Fruit fly (Drosophila melanogaster) whole organism, embryonic: ENCODE measurements around the gene CG34384.
A peak's percentile ranks its signal among the peaks of the same experiment; 100 is the strongest.

Experiments
- Ada2b ChIP-seq: fragments of 200-800 bp; sonication (Bioruptor generic); IDR thresholded peaks from 2 replicates; pipeline ENCODE4 v1.3.6; 2022; ENCODE audit warnings: missing biosample characterization, missing genetic modification characterization
- BEAF-32 ChIP-seq: fragments of 200-800 bp; sonication (Bioruptor generic); optimal IDR thresholded peaks from 3 replicates; lab custom pipeline; 2017; ENCODE audit warnings: missing biosample characterization, missing genetic modification characterization, mild to moderate bottlenecking, moderate library complexity, missing genetic modification reagents
- BtbVII ChIP-seq: fragments of 200-800 bp; sonication (Bioruptor generic); optimal IDR thresholded peaks from 3 replicates; lab custom pipeline; 2017; ENCODE audit warnings: missing biosample characterization, mild to moderate bottlenecking, missing genetic modification characterization
- CG14014 ChIP-seq: fragments of 200-800 bp; sonication (Bioruptor generic); IDR thresholded peaks from 2 replicates; pipeline ENCODE4 v1.3.6; 2022; ENCODE audit warnings: missing biosample characterization, missing genetic modification characterization
- CG18262 ChIP-seq: fragments of 200-800 bp; optimal IDR thresholded peaks from 3 replicates; lab custom pipeline; 2019; ENCODE audit warnings: missing biosample characterization, mild to moderate bottlenecking, missing genetic modification characterization, moderate library complexity
- CG18599 ChIP-seq: fragments of 200-800 bp; sonication (Bioruptor generic); optimal IDR thresholded peaks from 3 replicates; lab custom pipeline; 2017; ENCODE audit warnings: missing biosample characterization, missing genetic modification characterization, mild to moderate bottlenecking, moderate library complexity, missing genetic modification reagents
- CG2202 ChIP-seq: fragments of 200-800 bp; sonication (Bioruptor generic); optimal IDR thresholded peaks from 2 replicates; lab custom pipeline; 2018; ENCODE audit warnings: missing biosample characterization, mild to moderate bottlenecking, missing genetic modification characterization
- CG32532 ChIP-seq: fragments of 200-800 bp; sonication (Bioruptor generic); IDR thresholded peaks from 2 replicates; pipeline ENCODE4 v1.3.6; 2022; ENCODE audit warnings: missing biosample characterization, missing genetic modification characterization
- CG33213 ChIP-seq: fragments of 200-800 bp; sonication (Bioruptor generic); optimal IDR thresholded peaks from 3 replicates; lab custom pipeline; 2016; ENCODE audit warnings: missing biosample characterization, missing genetic modification characterization
- CG34224 ChIP-seq: fragments of 200-800 bp; sonication (Bioruptor generic); IDR thresholded peaks from 3 replicates; pipeline ENCODE4 v1.3.6; 2022; ENCODE audit warnings: missing biosample characterization, missing genetic modification characterization; ENCODE audit not compliant: partially characterized antibody
- CG34376 ChIP-seq: fragments of 200-800 bp; sonication (Bioruptor generic); optimal IDR thresholded peaks from 2 replicates; lab custom pipeline; 2018; ENCODE audit warnings: missing biosample characterization, mild to moderate bottlenecking, missing genetic modification characterization
- CG3726 ChIP-seq: fragments of 200-800 bp; sonication (Bioruptor generic); IDR thresholded peaks from 3 replicates; pipeline ENCODE4, ENCODE4 v1.3.6; 2022; ENCODE audit warnings: missing biosample characterization, missing genetic modification characterization
- CG6654 ChIP-seq: fragments of 200-800 bp; sonication (Bioruptor generic); optimal IDR thresholded peaks from 2 replicates; lab custom pipeline; 2017; ENCODE audit warnings: missing biosample characterization, mild to moderate bottlenecking, missing genetic modification characterization
- CG9876 ChIP-seq: fragments of 200-800 bp; sonication (Bioruptor generic); optimal IDR thresholded peaks from 2 replicates; lab custom pipeline; 2016; ENCODE audit warnings: missing biosample characterization, missing genetic modification characterization
- Dbx ChIP-seq: fragments of 200-800 bp; sonication (Bioruptor generic); IDR thresholded peaks from 3 replicates; pipeline ENCODE4 v1.3.6; 2022; ENCODE audit warnings: missing biosample characterization, missing genetic modification characterization
- Drgx ChIP-seq: fragments of 200-800 bp; sonication (Bioruptor generic); IDR thresholded peaks from 2 replicates; pipeline ENCODE4 v1.3.6; 2022; ENCODE audit warnings: missing biosample characterization, missing genetic modification characterization
- GATAe ChIP-seq: fragments of 200-800 bp; sonication (Bioruptor generic); conservative IDR thresholded peaks from 2 replicates; pipeline ENCODE4 v1.3.6; 2022; ENCODE audit warnings: missing biosample characterization, missing genetic modification characterization
- Hey ChIP-seq: fragments of 200-800 bp; sonication (Bioruptor generic); optimal IDR thresholded peaks from 3 replicates; lab custom pipeline; 2018; ENCODE audit warnings: missing biosample characterization, mild to moderate bottlenecking, missing genetic modification characterization
- HmgZ ChIP-seq: fragments of 200-800 bp; sonication (Bioruptor generic); optimal IDR thresholded peaks from 2 replicates; lab custom pipeline; 2018; ENCODE audit warnings: missing biosample characterization, mild to moderate bottlenecking, missing genetic modification characterization
- Lim3 ChIP-seq: fragments of 200-800 bp; sonication (Bioruptor generic); IDR thresholded peaks from 2 replicates; pipeline ENCODE4 v1.3.6; 2022; ENCODE audit warnings: missing biosample characterization, missing genetic modification characterization
- NFAT ChIP-seq: fragments of 200-800 bp; sonication (Bioruptor generic); IDR thresholded peaks from 2 replicates; pipeline ENCODE4 v1.3.6; 2022; ENCODE audit warnings: missing biosample characterization, missing genetic modification characterization
- Neu2 ChIP-seq: fragments of 200-800 bp; sonication (Bioruptor generic); optimal IDR thresholded peaks from 3 replicates; lab custom pipeline; 2016; ENCODE audit warnings: missing biosample characterization, missing genetic modification characterization, borderline replicate concordance
- Pdp1 ChIP-seq, 2 experiments: fragments of 200-800 bp; sonication (Bioruptor generic); optimal IDR thresholded peaks; 3 replicates each; lab custom pipeline; 2016; ENCODE audit warnings: missing biosample characterization in 2 of 2, missing genetic modification characterization in 2 of 2, mild to moderate bottlenecking in 1 of 2, moderate library complexity in 1 of 2
- Trl ChIP-seq, 3 experiments: fragments of >200 bp in 2 of 3; fragments of 200-800 bp in 1 of 3; sonication (Bioruptor generic) in 1 of 3; optimal IDR thresholded peaks; 2 replicates in 1 of 3; 3 replicates in 2 of 3; lab custom pipeline; 2016 to 2017; ENCODE audit warnings: missing biosample characterization in 1 of 3, missing genetic modification characterization in 1 of 3
- Usf ChIP-seq: fragments of 200-800 bp; sonication (Bioruptor generic); optimal IDR thresholded peaks from 2 replicates; lab custom pipeline; 2017; ENCODE audit warnings: missing genotype, missing biosample characterization, missing genetic modification characterization
- amos ChIP-seq: fragments of 200-800 bp; sonication (Bioruptor generic); IDR thresholded peaks from 2 replicates; pipeline ENCODE4 v1.3.6; 2022; ENCODE audit warnings: missing biosample characterization, missing genetic modification characterization; ENCODE audit not compliant: partially characterized antibody
- cas ChIP-seq: fragments of 200-800 bp; sonication (Bioruptor generic); IDR thresholded peaks from 2 replicates; pipeline ENCODE4 v1.3.6; 2022; ENCODE audit warnings: missing biosample characterization, missing genetic modification characterization
- chinmo ChIP-seq: fragments of 200-800 bp; sonication (Bioruptor generic); IDR thresholded peaks from 4 replicates; pipeline ENCODE4 v1.3.6; 2022; ENCODE audit warnings: missing biosample characterization, missing genetic modification characterization; ENCODE audit not compliant: partially characterized antibody
- crol ChIP-seq: fragments of 200-800 bp; sonication (Bioruptor generic); IDR thresholded peaks from 2 replicates; pipeline ENCODE4 v1.3.6; 2022; ENCODE audit warnings: missing biosample characterization, missing genetic modification characterization
- crp ChIP-seq, 2 experiments: fragments of 200-800 bp; sonication (Bioruptor generic); optimal IDR thresholded peaks; 2 replicates in 1 of 2; 3 replicates in 1 of 2; lab custom pipeline; 2017; ENCODE audit warnings: missing biosample characterization in 2 of 2, missing genetic modification characterization in 2 of 2, mild to moderate bottlenecking in 1 of 2, moderate library complexity in 1 of 2
- disco-r ChIP-seq: fragments of 200-800 bp; sonication (Bioruptor generic); optimal IDR thresholded peaks from 2 replicates; lab custom pipeline; 2016; ENCODE audit warnings: missing biosample characterization, missing genetic modification characterization
- exex ChIP-seq: fragments of 200-800 bp; sonication (Bioruptor generic); optimal IDR thresholded peaks from 4 replicates; lab custom pipeline; 2018; ENCODE audit warnings: missing biosample characterization, mild to moderate bottlenecking, missing genetic modification characterization, moderate library complexity
- grn ChIP-seq: fragments of 200-800 bp; sonication (Bioruptor generic); optimal IDR thresholded peaks from 3 replicates; lab custom pipeline; 2017; ENCODE audit warnings: missing biosample characterization, missing genetic modification characterization
- hbn ChIP-seq: fragments of 200-800 bp; sonication (Bioruptor generic); IDR thresholded peaks from 2 replicates; pipeline ENCODE4 v1.3.6; 2022; ENCODE audit warnings: missing biosample characterization, missing genetic modification characterization; ENCODE audit not compliant: partially characterized antibody
- kay ChIP-seq: fragments of 200-800 bp; sonication (Bioruptor generic); optimal IDR thresholded peaks from 2 replicates; lab custom pipeline; 2016; ENCODE audit warnings: missing biosample characterization, missing genetic modification characterization
- lab ChIP-seq: fragments of 200-800 bp; sonication (Bioruptor generic); optimal IDR thresholded peaks from 3 replicates; lab custom pipeline; 2017; ENCODE audit warnings: missing biosample characterization, missing genetic modification characterization, mild to moderate bottlenecking, moderate library complexity, missing genetic modification reagents
- mirr ChIP-seq: fragments of 200-800 bp; sonication (Bioruptor generic); optimal IDR thresholded peaks from 3 replicates; lab custom pipeline; 2018; ENCODE audit warnings: missing biosample characterization, mild to moderate bottlenecking, missing genetic modification characterization
- mld ChIP-seq: fragments of 200-800 bp; sonication (Bioruptor generic); IDR thresholded peaks from 3 replicates; pipeline ENCODE4 v1.3.6; 2022; ENCODE audit warnings: missing biosample characterization, missing genetic modification characterization; ENCODE audit not compliant: partially characterized antibody
- schlank ChIP-seq: fragments of 200-800 bp; sonication (Bioruptor generic); optimal IDR thresholded peaks from 2 replicates; lab custom pipeline; 2018; ENCODE audit warnings: missing biosample characterization, mild to moderate bottlenecking, missing genetic modification characterization
- scrt ChIP-seq: fragments of 200-800 bp; sonication (Bioruptor generic); optimal IDR thresholded peaks from 2 replicates; lab custom pipeline; 2018; ENCODE audit warnings: missing biosample characterization, mild to moderate bottlenecking, missing genetic modification characterization, moderate library complexity
- sd ChIP-seq: fragments of 200-800 bp; sonication (Bioruptor generic); optimal IDR thresholded peaks from 3 replicates; lab custom pipeline; 2018; ENCODE audit warnings: missing biosample characterization, mild to moderate bottlenecking, missing genetic modification characterization, moderate library complexity
- shn ChIP-seq: fragments of 200-800 bp; sonication (Bioruptor generic); optimal IDR thresholded peaks from 3 replicates; lab custom pipeline; 2016; ENCODE audit warnings: missing biosample characterization, missing genetic modification characterization
- sr ChIP-seq: fragments of 200-800 bp; sonication (Bioruptor generic); IDR thresholded peaks from 3 replicates; pipeline ENCODE4 v1.3.6; 2022; ENCODE audit warnings: missing biosample characterization, missing genetic modification characterization
- sug ChIP-seq: fragments of 200-800 bp; optimal IDR thresholded peaks from 2 replicates; lab custom pipeline; 2019; ENCODE audit warnings: missing biosample characterization, mild to moderate bottlenecking, missing genetic modification characterization, moderate library complexity
- unc-4 ChIP-seq: fragments of 200-800 bp; sonication (Bioruptor generic); IDR thresholded peaks from 2 replicates; pipeline ENCODE4 v1.3.6; 2022; ENCODE audit warnings: missing biosample characterization, missing genetic modification characterization; ENCODE audit not compliant: partially characterized antibody
- vfl ChIP-seq: fragments of 200-800 bp; sonication (Bioruptor generic); optimal IDR thresholded peaks from 2 replicates; lab custom pipeline; 2016; ENCODE audit warnings: missing biosample characterization, missing genetic modification characterization

The CG34384 gene

DNA sequence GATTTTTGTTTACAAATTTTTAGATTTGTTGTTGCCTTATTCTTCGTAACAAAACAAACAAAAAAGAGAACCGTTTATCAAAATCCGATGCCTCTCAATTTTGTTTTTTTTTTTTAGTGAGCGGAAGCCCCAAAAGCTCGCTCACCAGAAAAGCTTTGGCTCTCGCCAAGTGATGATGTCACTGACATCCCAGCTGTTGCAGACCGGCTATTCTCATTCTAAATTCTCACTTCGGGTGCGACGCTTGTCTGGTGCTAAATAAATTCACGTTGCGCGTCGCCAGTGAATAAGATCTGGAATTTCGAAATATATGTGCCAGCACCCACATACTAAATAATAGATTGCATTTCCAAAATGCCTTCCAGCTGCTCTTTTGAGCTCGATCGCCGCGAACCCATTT lies 20.3 kb upstream of the CG34384 start, which contains the start of gene CG2641 (continued):
- TF ChIP-seq CG3726 (GFP tag; lab: Robert Waterston, UW) (no peak), CG32532 (GFP tag; lab: Robert Waterston, UW) (peak; percentile 36; the same call in 1 of the 2 replicates), Drgx (GFP tag; lab: Robert Waterston, UW) (peak; percentile 72), sr (0 out of 3 replicates have a peak, but pooled peaks have one; percentile 7), crol (GFP tag; lab: Robert Waterston, UW) (no peak), CG34376 (GFP tag; lab: Kevin White, UChicago) (peak; percentile 47), CG6654 (GFP tag; lab: Kevin White, UChicago) (no peak), shn (no peak), unc-4 (peak; percentile 14; the same call in 1 of the 2 replicates), CG14014 (GFP tag; lab: Robert Waterston, UW) (no peak), kay (GFP tag; lab: Kevin White, UChicago) (no peak), cas (GFP tag; lab: Robert Waterston, UW) (no peak), hbn (GFP tag; lab: Robert Waterston, UW) (no peak), sd (peak; percentile 66), CG18262 (tag; lab: Kevin White, UChicago) (no peak), scrt (peak; percentile 13), BtbVII (GFP tag; lab: Kevin White, UChicago) (peak; percentile 61), disco-r (no peak), CG2202 (tag; lab: Kevin White, UChicago) (no peak), schlank (tag; lab: Kevin White, UChicago) (no peak), crp (GFP tag; optimal IDR thresholded peaks at IDR 0.05; lab: Kevin White, UChicago) (peak in 1 of 2 experiments; percentile 63), Neu2 (no peak), Trl (optimal IDR thresholded peaks at IDR 0.05; lab: Kevin White, UChicago) (peak; percentile 71 to 89), Trl (GFP tag; optimal IDR thresholded peaks at IDR 0.05; lab: Kevin White, UChicago) (no peak), Pdp1 (GFP tag; optimal IDR thresholded peaks at IDR 0.05; lab: Kevin White, UChicago) (peak in 1 of 2 experiments; percentile 53), lab (peak; percentile 23), mld (GFP tag; lab: Robert Waterston, UW) (no peak), CG34224 (GFP tag; lab: Robert Waterston, UW) (peak; percentile 20; the same call in 1 of the 3 replicates), CG33213 (no peak), BEAF-32 (no peak), Dbx (GFP tag; lab: Robert Waterston, UW) (0 out of 3 replicates have a peak, but pooled peaks have one; percentile 46)

dm6 chr3R:7798525-7798924 lies 15.6 kb upstream of the CG34384 start, which contains the start of gene CG18744:
Gene CG18744, minus strand, starts transcription at chr3R:7798771.
- TF ChIP-seq Usf (no peak), mirr (GFP tag; lab: Kevin White, UChicago) (peak; percentile 54), exex (tag; lab: Kevin White, UChicago) (peak; percentile 70), sug (tag; lab: Kevin White, UChicago) (peak; percentile 100), lab (peak; percentile 23), grn (GFP tag; lab: Kevin White, UChicago) (peak; percentile 63), amos (peak; percentile 14; the same call in 1 of the 2 replicates), Lim3 (GFP tag; lab: Robert Waterston, UW) (0 out of 2 replicates have a peak, but pooled peaks have one; percentile 26), chinmo (GFP tag; lab: Robert Waterston, UW) (0 out of 4 replicates have a peak, but pooled peaks have one; percentile 16), CG34376 (GFP tag; lab: Kevin White, UChicago) (peak; percentile 57), Ada2b (GFP tag; lab: Robert Waterston, UW) (no peak), kay (GFP tag; lab: Kevin White, UChicago) (peak; percentile 24), Hey (tag; lab: Kevin White, UChicago) (peak; percentile 16), CG9876 (GFP tag; lab: Kevin White, UChicago) (no peak), NFAT (GFP tag; lab: Robert Waterston, UW) (0 out of 2 replicates have a peak, but pooled peaks have one; percentile 25), CG18599 (GFP tag; lab: Kevin White, UChicago) (no peak), vfl (GFP tag; lab: Kevin White, UChicago) (no peak), HmgZ (peak; percentile 44), GATAe (peak; percentile 84)
